Fruit fly (Drosophila melanogaster) whole organism, wandering third instar larva: ENCODE results near the gene Hs2st.

ENCODE experiments used
- CG32264 ChIP-seq: fragments of 200-800 bp; sonication (Bioruptor generic); optimal IDR thresholded peaks from 2 replicates; lab custom pipeline; 2016; ENCODE audit warnings: missing biosample characterization, missing genetic modification characterization
- CG9705 ChIP-seq: fragments of 200-800 bp; sonication (Bioruptor generic); optimal IDR thresholded peaks from 2 replicates; lab custom pipeline; 2018; ENCODE audit warnings: missing biosample characterization, mild to moderate bottlenecking, missing genetic modification characterization
- CrebA ChIP-seq: fragments of 200-800 bp; sonication (Bioruptor generic); optimal IDR thresholded peaks from 2 replicates; lab custom pipeline; 2016; ENCODE audit warnings: missing biosample characterization, mild to moderate bottlenecking, missing genetic modification characterization, borderline replicate concordance
- Dfd ChIP-seq: fragments of >200 bp; optimal IDR thresholded peaks from 2 replicates; lab custom pipeline; 2017; ENCODE audit warnings: missing biosample characterization, missing genetic modification characterization
- Dif ChIP-seq: fragments of 200-275, 200-300 bp; sonication (Bioruptor generic); optimal IDR thresholded peaks from 2 replicates; lab custom pipeline; 2018; ENCODE audit warnings: missing biosample characterization, missing genetic modification characterization; ENCODE audit not compliant: partially characterized antibody
- GATAd ChIP-seq: sonication (Bioruptor generic); optimal IDR thresholded peaks from 2 replicates; lab custom pipeline; 2016; ENCODE audit warnings: missing biosample characterization, missing genetic modification characterization
- HLH106 ChIP-seq: fragments of 200-800 bp; optimal IDR thresholded peaks from 3 replicates; lab custom pipeline; 2019; ENCODE audit warnings: missing biosample characterization, mild to moderate bottlenecking, missing genetic modification characterization, moderate library complexity
- Hnf4 ChIP-seq: fragments of 200-800 bp; sonication (Bioruptor generic); optimal IDR thresholded peaks from 2 replicates; lab custom pipeline; 2016; ENCODE audit warnings: missing biosample characterization, mild to moderate bottlenecking, missing genetic modification characterization
- Hr78 ChIP-seq: fragments of >200 bp; optimal IDR thresholded peaks from 2 replicates; lab custom pipeline; 2017; ENCODE audit warnings: missing biosample characterization, missing genetic modification characterization
- Hr83 ChIP-seq: fragments of 200-300 bp; sonication (Bioruptor generic); optimal IDR thresholded peaks from 2 replicates; lab custom pipeline; 2016; ENCODE audit warnings: missing biosample characterization, mild to moderate bottlenecking, missing genetic modification characterization, moderate library complexity; ENCODE audit not compliant: poor library complexity, severe bottlenecking
- Jra ChIP-seq: sonication (Bioruptor generic); optimal IDR thresholded peaks from 2 replicates; lab custom pipeline; 2016; ENCODE audit warnings: missing biosample characterization, missing genetic modification characterization
- Myc ChIP-seq: fragments of >200 bp; optimal IDR thresholded peaks from 2 replicates; lab custom pipeline; 2017
- N ChIP-seq: fragments of >200 bp; optimal IDR thresholded peaks from 2 replicates; lab custom pipeline; 2018; ENCODE audit warnings: missing biosample characterization, missing external identifiers, missing genetic modification characterization
- OdsH ChIP-seq: fragments of 200-800 bp; sonication (Bioruptor generic); optimal IDR thresholded peaks from 2 replicates; lab custom pipeline; 2016; ENCODE audit warnings: missing biosample characterization, mild to moderate bottlenecking, missing genetic modification characterization
- Rel ChIP-seq, 2 experiments: fragments of 200-800 bp; sonication (Bioruptor generic) in 1 of 2; optimal IDR thresholded peaks; 2 replicates in 1 of 2; 3 replicates in 1 of 2; lab custom pipeline; 2016 to 2019; ENCODE audit warnings: mild to moderate bottlenecking in 2 of 2, missing biosample characterization in 2 of 2, missing genetic modification characterization in 2 of 2, moderate library complexity in 1 of 2
- Sp1 ChIP-seq: fragments of 200-800 bp; sonication (Bioruptor generic); optimal IDR thresholded peaks from 3 replicates; lab custom pipeline; 2019; ENCODE audit warnings: missing biosample characterization, mild to moderate bottlenecking, missing genetic modification characterization, moderate library complexity
- Vsx2 ChIP-seq: fragments of 200-300, 225-300 bp; sonication (Bioruptor generic); optimal IDR thresholded peaks from 2 replicates; lab custom pipeline; 2018; ENCODE audit warnings: missing biosample characterization, missing genetic modification characterization; ENCODE audit not compliant: partially characterized antibody
- br ChIP-seq: fragments of 200-800 bp; sonication (Bioruptor generic); optimal IDR thresholded peaks from 2 replicates; lab custom pipeline; 2016; ENCODE audit warnings: missing biosample characterization, missing genetic modification characterization
- brk ChIP-seq: fragments of 200-800 bp; sonication (Bioruptor generic); optimal IDR thresholded peaks from 2 replicates; lab custom pipeline; 2016; ENCODE audit warnings: missing biosample characterization, mild to moderate bottlenecking, missing genetic modification characterization
- dl ChIP-seq, 2 experiments: fragments of 175-275, 200-275 bp in 1 of 2; fragments of 200-275 bp in 1 of 2; sonication (Bioruptor generic); optimal IDR thresholded peaks; lab custom pipeline; 2018; ENCODE audit warnings: mild to moderate bottlenecking in 2 of 2, missing biosample characterization in 2 of 2, missing genetic modification characterization in 2 of 2, moderate library complexity in 2 of 2; ENCODE audit not compliant: partially characterized antibody in 2 of 2, insufficient read depth in 1 of 2
- dmrt93B ChIP-seq: fragments of 200-800 bp; sonication (Bioruptor generic); optimal IDR thresholded peaks from 2 replicates; lab custom pipeline; 2018; ENCODE audit warnings: missing biosample characterization, mild to moderate bottlenecking, missing genetic modification characterization
- dsf ChIP-seq: sonication (Bioruptor generic); optimal IDR thresholded peaks from 2 replicates; lab custom pipeline; 2016; ENCODE audit warnings: missing biosample characterization, missing genetic modification characterization, borderline replicate concordance
- ey ChIP-seq: fragments of 200-800 bp; sonication (Bioruptor generic); optimal IDR thresholded peaks from 2 replicates; lab custom pipeline; 2016; ENCODE audit warnings: missing biosample characterization, missing genetic modification characterization
- foxo ChIP-seq, 2 experiments: fragments of 200-800 bp; sonication (Bioruptor generic); optimal IDR thresholded peaks; 2 replicates in 1 of 2; 3 replicates in 1 of 2; lab custom pipeline; 2016 to 2017; ENCODE audit warnings: missing biosample characterization in 2 of 2, missing genetic modification characterization in 2 of 2
- fru ChIP-seq: fragments of 200-800 bp; sonication (Bioruptor generic); optimal IDR thresholded peaks from 3 replicates; lab custom pipeline; 2016; ENCODE audit warnings: missing biosample characterization, mild to moderate bottlenecking, missing genetic modification characterization
- h ChIP-seq: fragments of 200-800 bp; sonication (Bioruptor generic); optimal IDR thresholded peaks from 3 replicates; lab custom pipeline; 2016; ENCODE audit warnings: missing biosample characterization, mild to moderate bottlenecking, missing genetic modification characterization
- jim ChIP-seq: fragments of 175-275, 200-325 bp; sonication (Bioruptor generic); optimal IDR thresholded peaks from 2 replicates; lab custom pipeline; 2016; ENCODE audit warnings: missing biosample characterization, mild to moderate bottlenecking, missing genetic modification characterization
- lola ChIP-seq: fragments of >200 bp; optimal IDR thresholded peaks from 2 replicates; lab custom pipeline; 2017; ENCODE audit warnings: missing biosample characterization, missing genetic modification characterization
- pan ChIP-seq: fragments of >200 bp; optimal IDR thresholded peaks from 2 replicates; lab custom pipeline; 2017
- rgr ChIP-seq: fragments of 200-800 bp; sonication (Bioruptor generic); optimal IDR thresholded peaks from 3 replicates; lab custom pipeline; 2016; ENCODE audit warnings: missing biosample characterization, mild to moderate bottlenecking, missing genetic modification characterization
- sage ChIP-seq: fragments of 200-800 bp; sonication (Bioruptor generic); optimal IDR thresholded peaks from 2 replicates; lab custom pipeline; 2016; ENCODE audit warnings: missing biosample characterization, mild to moderate bottlenecking, missing genetic modification characterization
- tai ChIP-seq: sonication (Bioruptor generic); optimal IDR thresholded peaks from 2 replicates; lab custom pipeline; 2016; ENCODE audit warnings: missing biosample characterization, missing genetic modification characterization
- usp ChIP-seq: fragments of >200 bp; optimal IDR thresholded peaks from 2 replicates; lab custom pipeline; 2017; ENCODE audit warnings: missing biosample characterization, missing genetic modification characterization
- woc ChIP-seq: sonication (Bioruptor generic); optimal IDR thresholded peaks from 2 replicates; lab custom pipeline; 2016; ENCODE audit warnings: missing biosample characterization, mild to moderate bottlenecking, missing genetic modification characterization

Gene Hs2st

dm6 chr2L:19434260-19434659 is 10.3 kb downstream of the Hs2st start:
- peak; percentile 14 for TF ChIP-seq h
- no peak for TF ChIP-seq HLH106 (tag; lab: Kevin White, UChicago)
- TF ChIP-seq Hnf4 (GFP tag; lab: Kevin White, UChicago): no peak
- TF ChIP-seq Vsx2 (GFP tag; lab: Kevin White, UChicago): no peak
- TF ChIP-seq CrebA (GFP tag; lab: Kevin White, UChicago): no peak
- TF ChIP-seq dl (GFP tag; optimal IDR thresholded peaks at IDR 0.05; lab: Kevin White, UChicago; ENCODE audit: insufficient read depth in 1 of 2, partially characterized antibody in 2 of 2): no peak
- no peak for TF ChIP-seq Myc (lab: Kevin White, UChicago)
- TF ChIP-seq Dfd (GFP tag; lab: Kevin White, UChicago): no peak
- TF ChIP-seq CG9705 (GFP tag; lab: Kevin White, UChicago): no peak
- peak; percentile 18 for TF ChIP-seq OdsH (GFP tag; lab: Kevin White, UChicago)
- TF ChIP-seq Hr83: peak; percentile 23
- no peak for TF ChIP-seq Rel (GFP tag; optimal IDR thresholded peaks at IDR 0.05; lab: Kevin White, UChicago)
- no peak for TF ChIP-seq Rel (tag; optimal IDR thresholded peaks at IDR 0.05; lab: Kevin White, UChicago)
- TF ChIP-seq, all 38 proteins: peak for 3

dm6 chr2L:19433292-19433691 is 11.3 kb downstream of the Hs2st start:
- TF ChIP-seq h (peak; percentile 18), GATAd (GFP tag; lab: Kevin White, UChicago) (no peak), fru (GFP tag; lab: Kevin White, UChicago) (no peak), Hnf4 (GFP tag; lab: Kevin White, UChicago) (no peak), dsf (GFP tag; lab: Kevin White, UChicago) (no peak), woc (GFP tag; lab: Kevin White, UChicago) (peak; percentile 17)

dm6 chr2L:19432424-19433015 is 12.0 kb downstream of the Hs2st start, which contains the start of gene Rab9:
Rab9 (plus strand) TSS chr2L:19432574.
- TF ChIP-seq Rel (GFP tag; optimal IDR thresholded peaks at IDR 0.05; lab: Kevin White, UChicago) (no peak), Rel (tag; optimal IDR thresholded peaks at IDR 0.05; lab: Kevin White, UChicago) (no peak), dsf (GFP tag; lab: Kevin White, UChicago) (no peak), woc (GFP tag; lab: Kevin White, UChicago) (no peak), Dif (GFP tag; lab: Kevin White, UChicago) (no peak), GATAd (GFP tag; lab: Kevin White, UChicago) (no peak), Sp1 (GFP tag; lab: Kevin White, UChicago) (no peak), CG32264 (GFP tag; lab: Kevin White, UChicago) (no peak), sage (GFP tag; lab: Kevin White, UChicago) (no peak), Jra (no peak), Hnf4 (GFP tag; lab: Kevin White, UChicago) (no peak), tai (no peak), brk (no peak), fru (GFP tag; lab: Kevin White, UChicago) (no peak)

- no peak for TF ChIP-seq dsf (GFP tag; lab: Kevin White, UChicago)
- TF ChIP-seq Hnf4 (GFP tag; lab: Kevin White, UChicago): no peak
- peak; percentile 23 for TF ChIP-seq N (GFP tag; lab: Kevin White, UChicago)
- TF ChIP-seq pan: no peak
- TF ChIP-seq Dfd (GFP tag; lab: Kevin White, UChicago): no peak
- TF ChIP-seq Hr78 (GFP tag; lab: Kevin White, UChicago): no peak
- TF ChIP-seq usp (GFP tag; lab: Kevin White, UChicago): no peak
- no peak for TF ChIP-seq CG32264 (GFP tag; lab: Kevin White, UChicago)
- TF ChIP-seq rgr (GFP tag; lab: Kevin White, UChicago): peak; percentile 64
- TF ChIP-seq Rel (GFP tag; optimal IDR thresholded peaks at IDR 0.05; lab: Kevin White, UChicago): no peak
- no peak for TF ChIP-seq Rel (tag; optimal IDR thresholded peaks at IDR 0.05; lab: Kevin White, UChicago)
- peak; percentile 5 for TF ChIP-seq h
- peak; percentile 57 for TF ChIP-seq Myc (lab: Kevin White, UChicago)
- no peak for TF ChIP-seq ey (GFP tag; lab: Kevin White, UChicago)
- TF ChIP-seq Jra: no peak
These were observed 14.2 kb downstream of the Hs2st start, which contains the start of gene RtcB for dm6 chr2L:19430343-19430742. RtcB (plus strand) TSS chr2L:19430643.

dm6 chr2L:19429731-19430130 is 14.8 kb downstream of the Hs2st start:
- TF ChIP-seq N (GFP tag; lab: Kevin White, UChicago): no peak
- no peak for TF ChIP-seq jim (GFP tag; lab: Kevin White, UChicago)
- no peak for TF ChIP-seq h
- TF ChIP-seq Myc (lab: Kevin White, UChicago): no peak
- no peak for TF ChIP-seq HLH106 (tag; lab: Kevin White, UChicago)
- TF ChIP-seq Dfd (GFP tag; lab: Kevin White, UChicago): no peak
- TF ChIP-seq lola (GFP tag; lab: Kevin White, UChicago): no peak
- TF ChIP-seq foxo (GFP tag; optimal IDR thresholded peaks at IDR 0.05; lab: Kevin White, UChicago): no peak
- TF ChIP-seq fru (GFP tag; lab: Kevin White, UChicago): no peak
- no peak for TF ChIP-seq GATAd (GFP tag; lab: Kevin White, UChicago)
- no peak for TF ChIP-seq dmrt93B (GFP tag; lab: Kevin White, UChicago)
- TF ChIP-seq usp (GFP tag; lab: Kevin White, UChicago): no peak
- no peak for TF ChIP-seq br (GFP tag; lab: Kevin White, UChicago)
- TF ChIP-seq, all 38 proteins: peak for 0
